Fruit fly (Drosophila melanogaster) whole organism, embryonic: ENCODE measurements around the gene ND-B16.6.

Experiments
- Atf-2 ChIP-seq: fragments of 200-800 bp; sonication (Bioruptor generic); optimal IDR thresholded peaks from 2 replicates; lab custom pipeline; 2016; ENCODE audit warnings: missing biosample characterization, missing genetic modification characterization
- Bgb ChIP-seq: fragments of 200-800 bp; sonication (Bioruptor generic); IDR thresholded peaks from 2 replicates; pipeline ENCODE4 v1.3.6; 2022; ENCODE audit warnings: missing biosample characterization, missing genetic modification characterization; ENCODE audit not compliant: partially characterized antibody
- CG10462 ChIP-seq: fragments of 200-800 bp; sonication (Bioruptor generic); optimal IDR thresholded peaks from 2 replicates; lab custom pipeline; 2016; ENCODE audit warnings: missing biosample characterization, missing genetic modification characterization
- CG12219 ChIP-seq: fragments of 200-800 bp; sonication (Bioruptor generic); optimal IDR thresholded peaks from 3 replicates; lab custom pipeline; 2018; ENCODE audit warnings: missing biosample characterization, mild to moderate bottlenecking, missing genetic modification characterization
- CG13287 ChIP-seq: fragments of 200-800 bp; sonication (Bioruptor generic); IDR thresholded peaks from 2 replicates; pipeline ENCODE4 v1.3.6; 2022; ENCODE audit warnings: missing biosample characterization, missing genetic modification characterization; ENCODE audit not compliant: partially characterized antibody
- CG13296 ChIP-seq: fragments of 200-800 bp; sonication (Bioruptor generic); optimal IDR thresholded peaks from 3 replicates; lab custom pipeline; 2018; ENCODE audit warnings: missing biosample characterization, mild to moderate bottlenecking, missing genetic modification characterization
- CG13624 ChIP-seq: fragments of 200-800 bp; sonication (Bioruptor generic); optimal IDR thresholded peaks from 2 replicates; lab custom pipeline; 2016; ENCODE audit warnings: missing biosample characterization, missing genetic modification characterization
- CG13775 ChIP-seq: fragments of 200-800 bp; sonication (Bioruptor generic); optimal IDR thresholded peaks from 3 replicates; lab custom pipeline; 2017; ENCODE audit warnings: missing biosample characterization, mild to moderate bottlenecking, missing genetic modification characterization
- CG14860 ChIP-seq: fragments of 200-800 bp; sonication (Bioruptor generic); IDR thresholded peaks from 3 replicates; pipeline ENCODE4 v1.3.6; 2022; ENCODE audit warnings: missing biosample characterization, missing genetic modification characterization; ENCODE audit not compliant: partially characterized antibody
- CG16813 ChIP-seq: fragments of 200-800 bp; sonication (Bioruptor generic); IDR thresholded peaks from 3 replicates; pipeline ENCODE4 v1.3.6; 2022; ENCODE audit warnings: missing biosample characterization, missing genetic modification characterization; ENCODE audit not compliant: partially characterized antibody
- CG17802 ChIP-seq: fragments of 200-800 bp; sonication (Bioruptor generic); optimal IDR thresholded peaks from 2 replicates; lab custom pipeline; 2018; ENCODE audit warnings: missing biosample characterization, mild to moderate bottlenecking, missing genetic modification characterization, moderate library complexity
- CG18619 ChIP-seq: fragments of 200-800 bp; sonication (Bioruptor generic); optimal IDR thresholded peaks from 3 replicates; lab custom pipeline; 2017; ENCODE audit warnings: missing biosample characterization, mild to moderate bottlenecking, missing genetic modification characterization
- CG2120 ChIP-seq: fragments of 200-800 bp; sonication (Bioruptor generic); optimal IDR thresholded peaks from 3 replicates; lab custom pipeline; 2016; ENCODE audit warnings: missing biosample characterization, missing genetic modification characterization
- CG2202 ChIP-seq: fragments of 200-800 bp; sonication (Bioruptor generic); optimal IDR thresholded peaks from 2 replicates; lab custom pipeline; 2018; ENCODE audit warnings: missing biosample characterization, mild to moderate bottlenecking, missing genetic modification characterization
- CG30020 ChIP-seq: fragments of 200-800 bp; optimal IDR thresholded peaks from 2 replicates; lab custom pipeline; 2019; ENCODE audit warnings: missing biosample characterization, mild to moderate bottlenecking, missing genetic modification characterization, moderate library complexity
- CG31441 ChIP-seq: fragments of 200-800 bp; sonication (Bioruptor generic); IDR thresholded peaks from 2 replicates; pipeline ENCODE4 v1.3.6; 2022; ENCODE audit warnings: missing biosample characterization, missing genetic modification characterization
- CG33213 ChIP-seq: fragments of 200-800 bp; sonication (Bioruptor generic); optimal IDR thresholded peaks from 3 replicates; lab custom pipeline; 2016; ENCODE audit warnings: missing biosample characterization, missing genetic modification characterization
- CG34422 ChIP-seq: fragments of 200-800 bp; sonication (Bioruptor generic); IDR thresholded peaks from 3 replicates; pipeline ENCODE4 v1.3.6; 2022; ENCODE audit warnings: missing biosample characterization, missing genetic modification characterization
- CG3995 ChIP-seq: fragments of 200-800 bp; sonication (Bioruptor generic); optimal IDR thresholded peaks from 3 replicates; lab custom pipeline; 2016; ENCODE audit warnings: missing biosample characterization, missing genetic modification characterization
- CG4730 ChIP-seq: fragments of 200-800 bp; sonication (Bioruptor generic); IDR thresholded peaks from 2 replicates; pipeline ENCODE4 v1.3.6; 2022; ENCODE audit warnings: missing biosample characterization, missing genetic modification characterization
- Chrac-16 ChIP-seq: fragments of 200-800 bp; sonication (Bioruptor generic); optimal IDR thresholded peaks from 3 replicates; lab custom pipeline; 2016; ENCODE audit warnings: missing biosample characterization, missing genetic modification characterization
- D19A ChIP-seq: fragments of 200-800 bp; optimal IDR thresholded peaks from 3 replicates; lab custom pipeline; 2019; ENCODE audit warnings: missing biosample characterization, mild to moderate bottlenecking, missing genetic modification characterization, moderate library complexity
- Dad ChIP-seq: fragments of 200-800 bp; sonication (Bioruptor generic); optimal IDR thresholded peaks from 3 replicates; lab custom pipeline; 2016; ENCODE audit warnings: missing biosample characterization, missing genetic modification characterization
- Deaf1 ChIP-seq: fragments of 200-800 bp; optimal IDR thresholded peaks from 3 replicates; lab custom pipeline; 2019; ENCODE audit warnings: missing biosample characterization, mild to moderate bottlenecking, missing genetic modification characterization, moderate library complexity
- Dip2 ChIP-seq: fragments of 200-800 bp; sonication (Bioruptor generic); IDR thresholded peaks from 2 replicates; pipeline ENCODE4 v1.3.6; 2022; ENCODE audit warnings: missing biosample characterization, missing genetic modification characterization
- Dip3 ChIP-seq: fragments of 200-800 bp; sonication (Bioruptor generic); optimal IDR thresholded peaks from 3 replicates; lab custom pipeline; 2016; ENCODE audit warnings: missing biosample characterization, missing genetic modification characterization
- H15 ChIP-seq: fragments of 200-800 bp; sonication (Bioruptor generic); IDR thresholded peaks from 3 replicates; pipeline ENCODE4 v1.3.6; 2022; ENCODE audit warnings: missing biosample characterization, missing genetic modification characterization
- HLH3B ChIP-seq: fragments of 200-800 bp; sonication (Bioruptor generic); IDR thresholded peaks from 2 replicates; pipeline ENCODE4 v1.3.6; 2022; ENCODE audit warnings: missing biosample characterization, missing genetic modification characterization
- Hey ChIP-seq: fragments of 200-800 bp; sonication (Bioruptor generic); optimal IDR thresholded peaks from 3 replicates; lab custom pipeline; 2018; ENCODE audit warnings: missing biosample characterization, mild to moderate bottlenecking, missing genetic modification characterization
- Lim3 ChIP-seq: fragments of 200-800 bp; sonication (Bioruptor generic); IDR thresholded peaks from 2 replicates; pipeline ENCODE4 v1.3.6; 2022; ENCODE audit warnings: missing biosample characterization, missing genetic modification characterization
- Rfx ChIP-seq: fragments of 200-800 bp; sonication (Bioruptor generic); IDR thresholded peaks from 2 replicates; pipeline ENCODE4 v1.3.6; 2022; ENCODE audit warnings: missing biosample characterization, missing genetic modification characterization
- YL-1 ChIP-seq: fragments of 200-800 bp; sonication (Bioruptor generic); optimal IDR thresholded peaks from 3 replicates; lab custom pipeline; 2017; ENCODE audit warnings: missing biosample characterization, mild to moderate bottlenecking, missing genetic modification characterization
- abd-A ChIP-seq: fragments of 200-800 bp; sonication (Bioruptor generic); optimal IDR thresholded peaks from 3 replicates; lab custom pipeline; 2019; ENCODE audit warnings: missing biosample characterization, mild to moderate bottlenecking, missing genetic modification characterization, moderate library complexity
- al ChIP-seq: fragments of 200-800 bp; sonication (Bioruptor generic); IDR thresholded peaks from 2 replicates; pipeline ENCODE4 v1.3.6; 2022; ENCODE audit warnings: missing biosample characterization, missing genetic modification characterization
- ap ChIP-seq: fragments of 200-800 bp; sonication (Bioruptor generic); IDR thresholded peaks from 2 replicates; pipeline ENCODE4 v1.3.6; 2022; ENCODE audit warnings: missing biosample characterization, missing genetic modification characterization
- ase ChIP-seq: fragments of 200-800 bp; sonication (Bioruptor generic); IDR thresholded peaks from 3 replicates; pipeline ENCODE4 v1.3.6; 2022; ENCODE audit warnings: missing biosample characterization, missing genetic modification characterization
- ato ChIP-seq: fragments of 200-800 bp; sonication (Bioruptor generic); IDR thresholded peaks from 2 replicates; pipeline ENCODE4 v1.3.6; 2022; ENCODE audit warnings: missing biosample characterization, missing genetic modification characterization; ENCODE audit not compliant: partially characterized antibody
- bbx ChIP-seq: fragments of 200-800 bp; sonication (Bioruptor generic); IDR thresholded peaks from 2 replicates; pipeline ENCODE4 v1.3.6; 2022; ENCODE audit warnings: missing biosample characterization, missing genetic modification characterization; ENCODE audit not compliant: partially characterized antibody
- dan ChIP-seq: fragments of 200-800 bp; sonication (Bioruptor generic); IDR thresholded peaks from 2 replicates; pipeline ENCODE4 v1.3.6; 2022; ENCODE audit warnings: missing biosample characterization, missing genetic modification characterization
- ewg ChIP-seq: fragments of 200-800 bp; sonication (Bioruptor generic); optimal IDR thresholded peaks from 3 replicates; lab custom pipeline; 2017; ENCODE audit warnings: mild to moderate bottlenecking, missing biosample characterization, missing genetic modification reagents, missing genetic modification characterization
- hth ChIP-seq: fragments of >200 bp; optimal IDR thresholded peaks from 2 replicates; lab custom pipeline; 2017; ENCODE audit warnings: inconsistent platforms
- mld ChIP-seq: fragments of 200-800 bp; sonication (Bioruptor generic); IDR thresholded peaks from 3 replicates; pipeline ENCODE4 v1.3.6; 2022; ENCODE audit warnings: missing biosample characterization, missing genetic modification characterization; ENCODE audit not compliant: partially characterized antibody
- nerfin-1 ChIP-seq: fragments of 200-800 bp; sonication (Bioruptor generic); optimal IDR thresholded peaks from 3 replicates; lab custom pipeline; 2019; ENCODE audit warnings: missing biosample characterization, mild to moderate bottlenecking, missing genetic modification characterization, moderate library complexity
- pfk ChIP-seq: fragments of 200-800 bp; sonication (Bioruptor generic); optimal IDR thresholded peaks from 2 replicates; lab custom pipeline; 2018; ENCODE audit warnings: missing biosample characterization, mild to moderate bottlenecking, missing genetic modification characterization, moderate library complexity
- sim ChIP-seq: fragments of 200-800 bp; sonication (Bioruptor generic); IDR thresholded peaks from 2 replicates; pipeline ENCODE4 v1.3.6; 2022; ENCODE audit warnings: missing biosample characterization, missing genetic modification characterization
- slp2 ChIP-seq: fragments of 200-800 bp; sonication (Bioruptor generic); optimal IDR thresholded peaks from 2 replicates; lab custom pipeline; 2016; ENCODE audit warnings: missing biosample characterization, missing genetic modification characterization
- stc ChIP-seq: fragments of 200-800 bp; sonication (Bioruptor generic); IDR thresholded peaks from 2 replicates; pipeline ENCODE4 v1.3.6; 2022; ENCODE audit warnings: missing biosample characterization, missing genetic modification characterization
- tin ChIP-seq: fragments of 200-800 bp; sonication (Bioruptor generic); optimal IDR thresholded peaks from 3 replicates; lab custom pipeline; 2016; ENCODE audit warnings: missing biosample characterization, missing genetic modification characterization
- toy ChIP-seq: fragments of 200-800 bp; sonication (Bioruptor generic); IDR thresholded peaks from 2 replicates; pipeline ENCODE4 v1.3.6; 2022; ENCODE audit warnings: missing biosample characterization, missing genetic modification characterization
- yki ChIP-seq: fragments of >200 bp; optimal IDR thresholded peaks from 3 replicates; lab custom pipeline; 2018

Gene ND-B16.6

dm6 chrX:6330369-6330949 is 19.7 kb downstream of the ND-B16.6 start, which contains the start of gene CG42240 (continued):
- peak; percentile 88 for TF ChIP-seq Chrac-16 (GFP tag; lab: Kevin White, UChicago)
- TF ChIP-seq mld (GFP tag; lab: Robert Waterston, UW): no peak
- TF ChIP-seq Atf-2 (GFP tag; lab: Kevin White, UChicago): peak; percentile 80
- peak; percentile 48 for TF ChIP-seq CG17802 (tag; lab: Kevin White, UChicago)
- peak; percentile 67 for TF ChIP-seq CG4730 (GFP tag; lab: Robert Waterston, UW)
- TF ChIP-seq Dip3 (GFP tag; lab: Kevin White, UChicago): peak; percentile 29
- TF ChIP-seq Lim3 (GFP tag; lab: Robert Waterston, UW): peak; percentile 46; the same call in 1 of the 2 replicates
- peak; percentile 37 for TF ChIP-seq CG33213 (GFP tag; lab: Kevin White, UChicago)
- TF ChIP-seq al (GFP tag; lab: Robert Waterston, UW): 0 out of 2 replicates have a peak, but pooled peaks have one; percentile 30
- TF ChIP-seq CG13775 (GFP tag; lab: Kevin White, UChicago): peak; percentile 88
- TF ChIP-seq CG3995 (GFP tag; lab: Kevin White, UChicago): peak; percentile 28
- peak; percentile 66; the same call in 2 of the 3 replicates for TF ChIP-seq CG34422 (GFP tag; lab: Robert Waterston, UW)
- TF ChIP-seq H15 (GFP tag; lab: Robert Waterston, UW): peak; percentile 71; the same call in 2 of the 3 replicates
- TF ChIP-seq nerfin-1: peak; percentile 89
- no peak for TF ChIP-seq pfk (GFP tag; lab: Kevin White, UChicago)
- TF ChIP-seq slp2: peak; percentile 80
- TF ChIP-seq ewg: peak; percentile 92
- TF ChIP-seq YL-1: peak; percentile 82
- TF ChIP-seq CG2202 (tag; lab: Kevin White, UChicago): peak; percentile 79
- TF ChIP-seq toy (GFP tag; lab: Robert Waterston, UW): 0 out of 2 replicates have a peak, but pooled peaks have one; percentile 8
- TF ChIP-seq ap (GFP tag; lab: Robert Waterston, UW): peak; percentile 3; the same call in 1 of the 2 replicates
- peak; percentile 65 for TF ChIP-seq Dad (GFP tag; lab: Kevin White, UChicago)
- TF ChIP-seq hth: no peak
- TF ChIP-seq HLH3B (GFP tag; lab: Robert Waterston, UW): peak; percentile 83
- peak; percentile 25 for TF ChIP-seq Hey (tag; lab: Kevin White, UChicago)
- TF ChIP-seq dan: peak; percentile 4; the same call in 1 of the 2 replicates
- TF ChIP-seq CG13287 (GFP tag; lab: Robert Waterston, UW): no peak
- peak; percentile 57 for TF ChIP-seq abd-A (tag; lab: Kevin White, UChicago)
- TF ChIP-seq Rfx: peak; percentile 78
- TF ChIP-seq ato (GFP tag; lab: Robert Waterston, UW): no peak
- no peak for TF ChIP-seq CG16813
- TF ChIP-seq CG13624: peak; percentile 63
- TF ChIP-seq CG12219 (GFP tag; lab: Kevin White, UChicago): peak; percentile 90
- peak; percentile 93 for TF ChIP-seq CG18619 (GFP tag; lab: Kevin White, UChicago)
- peak; percentile 90 for TF ChIP-seq tin (GFP tag; lab: Kevin White, UChicago)
- peak; percentile 58; the same call in 1 of the 3 replicates for TF ChIP-seq ase
- peak; percentile 81 for TF ChIP-seq CG10462 (GFP tag; lab: Kevin White, UChicago)
- peak; percentile 71 for TF ChIP-seq CG30020 (tag; lab: Kevin White, UChicago)
- no peak for TF ChIP-seq bbx (GFP tag; lab: Robert Waterston, UW)
- TF ChIP-seq CG2120 (GFP tag; lab: Kevin White, UChicago): peak; percentile 88
- no peak for TF ChIP-seq yki (lab: Kevin White, UChicago)
- TF ChIP-seq sim (GFP tag; lab: Robert Waterston, UW): no peak
- peak; percentile 96 for TF ChIP-seq CG31441 (GFP tag; lab: Robert Waterston, UW)
- TF ChIP-seq stc (GFP tag; lab: Robert Waterston, UW): peak; percentile 71; the same call in 1 of the 2 replicates
- no peak for TF ChIP-seq Dip2 (GFP tag; lab: Robert Waterston, UW)
- peak; percentile 90 for TF ChIP-seq D19A (tag; lab: Kevin White, UChicago)
- peak; percentile 92 for TF ChIP-seq CG13296
- no peak; the same call in 1 of the 2 replicates for TF ChIP-seq Bgb (GFP tag; lab: Robert Waterston, UW)
- no peak for TF ChIP-seq CG14860 (GFP tag; lab: Robert Waterston, UW)
- TF ChIP-seq Deaf1 (tag; lab: Kevin White, UChicago): peak; percentile 75
